Worm (Caenorhabditis elegans): ENCODE results near the gene F56D5.6.

F56D5.6 gene

ce11 chrIV:9444417-9445026 lies 42.8 kb downstream of the F56D5.6 start (continued):
- TF ChIP-seq rcor-1 (GFP tag; IDR thresholded peaks at IDR 0.05) (peak; percentile 85), egrh-3 (GFP tag; IDR thresholded peaks at IDR 0.05) (peak; percentile 78), K12H6.12 (tag; optimal IDR thresholded peaks at IDR 0.05) (peak; percentile 83), attf-3 (GFP tag; conservative IDR thresholded peaks at IDR 0.05) (peak; percentile 77), hrde-1 (tag; optimal IDR thresholded peaks at IDR 0.05; ENCODE audit: borderline replicate concordance) (peak; percentile 31), hlh-26 (GFP tag; conservative IDR thresholded peaks at IDR 0.05) (no peak), bed-1 (GFP tag; IDR thresholded peaks at IDR 0.05) (no peak), ztf-6 (GFP tag; IDR thresholded peaks at IDR 0.05) (0 out of 2 replicates have a peak, but pooled peaks have one; percentile 20), F52B5.7 (tag; optimal IDR thresholded peaks at IDR 0.05) (peak; percentile 18), tbp1 (GFP tag; optimal IDR thresholded peaks at IDR 0.05) (peak; percentile 81), xnd-1 (tag; optimal IDR thresholded peaks at IDR 0.05) (peak; percentile 32), repo-1 (tag; optimal IDR thresholded peaks at IDR 0.05) (peak; percentile 88), mel-28 (tag; optimal IDR thresholded peaks at IDR 0.05; ENCODE audit: borderline replicate concordance) (peak; percentile 78), Y53G8AR.9 (GFP tag; conservative IDR thresholded peaks at IDR 0.05) (peak; percentile 79), chd-7 (tag; optimal IDR thresholded peaks at IDR 0.05) (peak; percentile 62), nhr-120 (GFP tag; IDR thresholded peaks at IDR 0.05) (no peak), rec-8 (tag; optimal IDR thresholded peaks at IDR 0.05) (no peak), zim-3 (tag; optimal IDR thresholded peaks at IDR 0.05) (no peak), nfya-1 (tag; optimal IDR thresholded peaks at IDR 0.05; ENCODE audit: borderline replicate concordance, insufficient read depth) (no peak), ztf-26 (tag; optimal IDR thresholded peaks at IDR 0.05) (peak; percentile 63), attf-6 (GFP tag; IDR thresholded peaks at IDR 0.05) (peak; percentile 91), dpl-1 (GFP tag; optimal IDR thresholded peaks at IDR 0.05) (peak; percentile 3), F55B11.4 (tag; optimal IDR thresholded peaks at IDR 0.05; ENCODE audit: borderline replicate concordance, insufficient read depth) (no peak), ceh-100 (GFP tag; IDR thresholded peaks at IDR 0.05) (peak; percentile 84), F22D6.2 (tag; optimal IDR thresholded peaks at IDR 0.05) (peak; percentile 43), snpc-4 (GFP tag; optimal IDR thresholded peaks at IDR 0.05) (peak; percentile 98), snpc-4 (tag; optimal IDR thresholded peaks at IDR 0.05) (peak; percentile 99), gei-17 (GFP tag; optimal IDR thresholded peaks at IDR 0.05) (peak; percentile 67), dpff-1 (tag; optimal IDR thresholded peaks at IDR 0.05) (peak; percentile 22), somi-1 (GFP tag; optimal IDR thresholded peaks at IDR 0.05) (peak; percentile 61), nhr-179 (tag; optimal IDR thresholded peaks at IDR 0.05) (no peak), ets-4 (GFP tag; optimal IDR thresholded peaks at IDR 0.05) (no peak), fkh-3 (tag; optimal IDR thresholded peaks at IDR 0.05) (no peak), hsf-1 (GFP tag; IDR thresholded peaks at IDR 0.05) (peak; percentile 57; the same call in 1 of the 2 replicates), sdz-38 (tag; optimal IDR thresholded peaks at IDR 0.05) (no peak), him-1 (tag; optimal IDR thresholded peaks at IDR 0.05) (peak; percentile 81), unc-62 (GFP tag; optimal IDR thresholded peaks at IDR 0.05) (peak; percentile 4), F39B2.1 (GFP tag; IDR thresholded peaks at IDR 0.05) (no peak), tbx-9 (tag; optimal IDR thresholded peaks at IDR 0.05; ENCODE audit: borderline replicate concordance) (no peak), atf-7 (tag; optimal IDR thresholded peaks at IDR 0.05) (peak; percentile 86), tlf-1 (GFP tag; optimal IDR thresholded peaks at IDR 0.05) (peak; percentile 81), T07F8.4 (tag; optimal IDR thresholded peaks at IDR 0.05) (peak; percentile 29), ceh-40 (GFP tag; IDR thresholded peaks at IDR 0.05) (0 out of 2 replicates have a peak, but pooled peaks have one; percentile 6), hmg-20 (GFP tag; IDR thresholded peaks at IDR 0.05) (peak; percentile 74), B0019.2 (GFP tag; conservative IDR thresholded peaks at IDR 0.05) (peak; percentile 56; the same call in 1 of the 2 replicates), Y79H2A.3 (GFP tag; conservative IDR thresholded peaks at IDR 0.05) (peak; percentile 37; the same call in 1 of the 2 replicates), lag-1 (GFP tag; IDR thresholded peaks at IDR 0.05) (no peak), ccch-3 (GFP tag; optimal IDR thresholded peaks at IDR 0.05) (no peak)

Measured in whole organism, young adult.